Fruit fly (Drosophila melanogaster) whole organism, prepupa: Measurements from ENCODE around the gene Wwox.

Experiments
- Blimp-1 ChIP-seq: fragments of 200-800 bp; sonication (Bioruptor generic); optimal IDR thresholded peaks from 3 replicates; lab custom pipeline; 2017; ENCODE audit warnings: missing biosample characterization, missing genetic modification characterization, mild to moderate bottlenecking, moderate library complexity, missing genetic modification reagents
- CG10631 ChIP-seq: fragments of 200-800 bp; sonication (Bioruptor generic); optimal IDR thresholded peaks from 2 replicates; lab custom pipeline; 2016; ENCODE audit warnings: missing biosample characterization, missing genetic modification characterization
- CG11294 ChIP-seq: fragments of 200-800 bp; sonication (Bioruptor generic); IDR thresholded peaks from 2 replicates; pipeline ENCODE4 v1.3.6; 2022; ENCODE audit warnings: missing biosample characterization, missing genetic modification characterization
- CG11762 ChIP-seq: fragments of 200-800 bp; sonication (Bioruptor generic); optimal IDR thresholded peaks from 3 replicates; lab custom pipeline; 2016; ENCODE audit warnings: missing biosample characterization, missing genetic modification characterization; ENCODE audit not compliant: insufficient read depth
- CG11902 ChIP-seq: fragments of 200-800 bp; sonication (Bioruptor generic); optimal IDR thresholded peaks from 3 replicates; lab custom pipeline; 2016; ENCODE audit warnings: missing biosample characterization, missing genetic modification characterization
- CG15336 ChIP-seq: fragments of 200-800 bp; sonication (Bioruptor generic); IDR thresholded peaks from 2 replicates; pipeline ENCODE4 v1.3.6; 2022; ENCODE audit warnings: missing biosample characterization, missing genetic modification characterization
- CG1621 ChIP-seq: fragments of 200-800 bp; sonication (Bioruptor generic); optimal IDR thresholded peaks from 3 replicates; lab custom pipeline; 2018; ENCODE audit warnings: missing biosample characterization, mild to moderate bottlenecking, missing genetic modification characterization
- CG16779 ChIP-seq: fragments of 200-800 bp; sonication (Bioruptor generic); optimal IDR thresholded peaks from 3 replicates; lab custom pipeline; 2017; ENCODE audit warnings: missing biosample characterization, mild to moderate bottlenecking, missing genetic modification characterization
- CG3032 ChIP-seq: fragments of 200-800 bp; optimal IDR thresholded peaks from 2 replicates; lab custom pipeline; 2019; ENCODE audit warnings: missing biosample characterization, mild to moderate bottlenecking, missing genetic modification characterization, moderate library complexity
- CG31627 ChIP-seq: fragments of 200-800 bp; sonication (Bioruptor generic); optimal IDR thresholded peaks from 3 replicates; lab custom pipeline; 2016; ENCODE audit warnings: missing biosample characterization, missing genetic modification characterization
- CG32006 ChIP-seq: fragments of 200-800 bp; sonication (Bioruptor generic); optimal IDR thresholded peaks from 3 replicates; lab custom pipeline; 2017; ENCODE audit warnings: missing biosample characterization, mild to moderate bottlenecking, missing genetic modification characterization
- CG34406 ChIP-seq: fragments of 200-800 bp; sonication (Bioruptor generic); optimal IDR thresholded peaks from 3 replicates; lab custom pipeline; 2016; ENCODE audit warnings: missing biosample characterization, missing genetic modification characterization
- CG3919 ChIP-seq: fragments of 200-800 bp; sonication (Bioruptor generic); optimal IDR thresholded peaks from 3 replicates; lab custom pipeline; 2016; ENCODE audit warnings: missing biosample characterization, missing genetic modification characterization
- CG4318 ChIP-seq: fragments of 200-800 bp; sonication (Bioruptor generic); optimal IDR thresholded peaks from 3 replicates; lab custom pipeline; 2017; ENCODE audit warnings: missing biosample characterization, mild to moderate bottlenecking, missing genetic modification characterization
- CG6163 ChIP-seq: fragments of 200-800 bp; sonication (Bioruptor generic); IDR thresholded peaks from 3 replicates; pipeline ENCODE4 v1.3.6; 2022; ENCODE audit warnings: missing biosample characterization, missing genetic modification characterization
- CG6854 ChIP-seq: fragments of 200-800 bp; sonication (Bioruptor generic); optimal IDR thresholded peaks from 2 replicates; lab custom pipeline; 2017; ENCODE audit warnings: missing biosample characterization, mild to moderate bottlenecking, missing genetic modification characterization
- CG7368 ChIP-seq: fragments of 200-800 bp; sonication (Bioruptor generic); optimal IDR thresholded peaks from 3 replicates; lab custom pipeline; 2016; ENCODE audit warnings: missing biosample characterization, missing genetic modification characterization
- CG8119 ChIP-seq: fragments of 200-800 bp; sonication (Bioruptor generic); IDR thresholded peaks from 3 replicates; pipeline ENCODE4 v1.3.6; 2022; ENCODE audit warnings: missing biosample characterization, missing genetic modification characterization
- CG8319 ChIP-seq: fragments of 200-800 bp; sonication (Bioruptor generic); optimal IDR thresholded peaks from 3 replicates; lab custom pipeline; 2016; ENCODE audit warnings: missing biosample characterization, missing genetic modification characterization
- CG8632 ChIP-seq: fragments of 200-800 bp; sonication (Bioruptor generic); optimal IDR thresholded peaks from 3 replicates; lab custom pipeline; 2016; ENCODE audit warnings: missing biosample characterization, missing genetic modification characterization
- CG9139 ChIP-seq: fragments of 200-800 bp; sonication (Bioruptor generic); optimal IDR thresholded peaks from 3 replicates; lab custom pipeline; 2017; ENCODE audit warnings: missing biosample characterization, mild to moderate bottlenecking, missing genetic modification characterization
- Eip75B ChIP-seq: fragments of 200-800 bp; sonication (Bioruptor generic); optimal IDR thresholded peaks from 3 replicates; lab custom pipeline; 2016; ENCODE audit warnings: missing biosample characterization, missing genetic modification characterization
- Eip93F ChIP-seq: fragments of 200-800 bp; sonication (Bioruptor generic); optimal IDR thresholded peaks from 2 replicates; lab custom pipeline; 2016; ENCODE audit warnings: missing biosample characterization, mild to moderate bottlenecking, missing genetic modification characterization
- Ets21C ChIP-seq: fragments of 200-800 bp; sonication (Bioruptor generic); optimal IDR thresholded peaks from 3 replicates; lab custom pipeline; 2016; ENCODE audit warnings: missing biosample characterization, missing genetic modification characterization
- Ets96B ChIP-seq: fragments of 200-800 bp; optimal IDR thresholded peaks from 2 replicates; lab custom pipeline; 2019; ENCODE audit warnings: missing biosample characterization, mild to moderate bottlenecking, missing genetic modification characterization, moderate library complexity
- Gug ChIP-seq: fragments of 200-800 bp; sonication (Bioruptor generic); IDR thresholded peaks from 2 replicates; pipeline ENCODE4 v1.3.6; 2022; ENCODE audit warnings: missing biosample characterization, missing genetic modification characterization
- Hr38 ChIP-seq: sonication (Bioruptor generic); optimal IDR thresholded peaks from 2 replicates; lab custom pipeline; 2016; ENCODE audit warnings: missing biosample characterization, missing genetic modification characterization
- Hr39 ChIP-seq: fragments of 200-800 bp; sonication (Bioruptor generic); optimal IDR thresholded peaks from 2 replicates; lab custom pipeline; 2016; ENCODE audit warnings: missing biosample characterization, missing genetic modification characterization
- Hr4 ChIP-seq: fragments of 200-800 bp; sonication (Bioruptor generic); optimal IDR thresholded peaks from 3 replicates; lab custom pipeline; 2016; ENCODE audit warnings: missing biosample characterization, missing genetic modification characterization
- Lpt ChIP-seq: fragments of 200-800 bp; sonication (Bioruptor generic); optimal IDR thresholded peaks from 3 replicates; lab custom pipeline; 2016; ENCODE audit warnings: missing biosample characterization, missing genetic modification characterization
- OdsH ChIP-seq: fragments of 200-800 bp; sonication (Bioruptor generic); optimal IDR thresholded peaks from 3 replicates; lab custom pipeline; 2016; ENCODE audit warnings: missing biosample characterization, missing genetic modification characterization
- Smox ChIP-seq: fragments of 200-800 bp; sonication (Bioruptor generic); optimal IDR thresholded peaks from 3 replicates; lab custom pipeline; 2016; ENCODE audit warnings: missing biosample characterization, missing genetic modification characterization
- Sox102F ChIP-seq: fragments of 200-800 bp; sonication (Bioruptor generic); optimal IDR thresholded peaks from 2 replicates; lab custom pipeline; 2016; ENCODE audit warnings: missing biosample characterization, mild to moderate bottlenecking, missing genetic modification characterization
- Sox14 ChIP-seq: fragments of 200-800 bp; sonication (Bioruptor generic); optimal IDR thresholded peaks from 3 replicates; lab custom pipeline; 2016; ENCODE audit warnings: missing biosample characterization, missing genetic modification characterization
- Sox15 ChIP-seq: fragments of 200-800 bp; sonication (Bioruptor generic); optimal IDR thresholded peaks from 3 replicates; lab custom pipeline; 2016; ENCODE audit warnings: missing biosample characterization, missing genetic modification characterization
- acj6 ChIP-seq: fragments of 200-800 bp; sonication (Bioruptor generic); optimal IDR thresholded peaks from 3 replicates; lab custom pipeline; 2016; ENCODE audit warnings: missing biosample characterization, missing genetic modification characterization
- cyc ChIP-seq: fragments of 200-800 bp; sonication (Bioruptor generic); optimal IDR thresholded peaks from 3 replicates; lab custom pipeline; 2016; ENCODE audit warnings: missing biosample characterization, missing genetic modification characterization
- dac ChIP-seq: fragments of 200-800 bp; sonication (Bioruptor generic); optimal IDR thresholded peaks from 2 replicates; lab custom pipeline; 2017; ENCODE audit warnings: missing biosample characterization, mild to moderate bottlenecking, missing genetic modification characterization
- dsx ChIP-seq: fragments of 200-800 bp; optimal IDR thresholded peaks from 3 replicates; lab custom pipeline; 2019; ENCODE audit warnings: missing biosample characterization, mild to moderate bottlenecking, missing genetic modification characterization, moderate library complexity; ENCODE audit not compliant: poor library complexity, severe bottlenecking
- esn ChIP-seq: fragments of 200-800 bp; sonication (Bioruptor generic); optimal IDR thresholded peaks from 2 replicates; lab custom pipeline; 2016; ENCODE audit warnings: missing biosample characterization, mild to moderate bottlenecking, missing genetic modification characterization, moderate library complexity
- fd59A ChIP-seq: fragments of 200-800 bp; sonication (Bioruptor generic); optimal IDR thresholded peaks from 2 replicates; lab custom pipeline; 2017; ENCODE audit warnings: missing biosample characterization, mild to moderate bottlenecking, missing genetic modification characterization, missing genetic modification reagents
- fd85E ChIP-seq: fragments of 200-800 bp; sonication (Bioruptor generic); optimal IDR thresholded peaks from 3 replicates; lab custom pipeline; 2016; ENCODE audit warnings: missing biosample characterization, missing genetic modification characterization
- fkh ChIP-seq: fragments of 200-800 bp; sonication (Bioruptor generic); optimal IDR thresholded peaks from 3 replicates; lab custom pipeline; 2017; ENCODE audit warnings: missing biosample characterization, mild to moderate bottlenecking, missing genetic modification characterization, moderate library complexity
- lz ChIP-seq: fragments of 200-800 bp; sonication (Bioruptor generic); optimal IDR thresholded peaks from 3 replicates; lab custom pipeline; 2016; ENCODE audit warnings: missing biosample characterization, missing genetic modification characterization
- net ChIP-seq: fragments of 200-800 bp; sonication (Bioruptor generic); optimal IDR thresholded peaks from 3 replicates; lab custom pipeline; 2016; ENCODE audit warnings: missing biosample characterization, missing genetic modification characterization
- pdm3 ChIP-seq: fragments of 200-800 bp; sonication (Bioruptor generic); optimal IDR thresholded peaks from 3 replicates; lab custom pipeline; 2016; ENCODE audit warnings: missing biosample characterization, missing genetic modification characterization
- salr ChIP-seq, 2 experiments: fragments of 200-800 bp; sonication (Bioruptor generic); optimal IDR thresholded peaks; 3 replicates each; lab custom pipeline; 2016 to 2018; ENCODE audit warnings: missing biosample characterization in 2 of 2, missing genetic modification characterization in 2 of 2, mild to moderate bottlenecking in 1 of 2
- spab ChIP-seq: fragments of 200-800 bp; sonication (Bioruptor generic); optimal IDR thresholded peaks from 2 replicates; lab custom pipeline; 2017; ENCODE audit warnings: missing biosample characterization, mild to moderate bottlenecking, missing genetic modification characterization, missing genetic modification reagents
- svp ChIP-seq: fragments of 200-800 bp; sonication (Bioruptor generic); peaks from one replicate; lab custom pipeline; 2016; ENCODE audit warnings: missing biosample characterization, missing genetic modification characterization
- topi ChIP-seq: fragments of 200-800 bp; sonication (Bioruptor generic); optimal IDR thresholded peaks from 3 replicates; lab custom pipeline; 2016; ENCODE audit warnings: missing biosample characterization, missing genetic modification characterization

The Wwox gene

dm6 chr2L:7967645-7968044 lies 36.4 kb downstream of the Wwox start:
- TF ChIP-seq topi (GFP tag; lab: Kevin White, UChicago) (no peak), CG6163 (0 out of 3 replicates have a peak, but pooled peaks have one; percentile 42)
- TF ChIP-seq, all 60 proteins: peak for 1

- TF ChIP-seq net (GFP tag; lab: Kevin White, UChicago), result no peak
- TF ChIP-seq acj6 (GFP tag; lab: Kevin White, UChicago), result no peak
- no peak for TF ChIP-seq CG8319 (GFP tag; lab: Kevin White, UChicago)
- peak; percentile 38; the same call in 1 of the 3 replicates for TF ChIP-seq CG6163
- TF ChIP-seq CG3032 (tag; lab: Kevin White, UChicago), result no peak
- TF ChIP-seq Smox (GFP tag; lab: Kevin White, UChicago), result no peak
- TF ChIP-seq Gug, result no peak
- no peak for TF ChIP-seq Sox15 (GFP tag; lab: Kevin White, UChicago)
- TF ChIP-seq CG10631 (GFP tag; lab: Kevin White, UChicago), result no peak
- TF ChIP-seq fd85E (GFP tag; lab: Kevin White, UChicago), result no peak
- no peak for TF ChIP-seq CG9139 (GFP tag; lab: Kevin White, UChicago)
- no peak for TF ChIP-seq CG8119 (GFP tag; lab: Robert Waterston, UW)
- peak; percentile 21 for TF ChIP-seq CG4318
- TF ChIP-seq Eip75B (GFP tag; lab: Kevin White, UChicago), result no peak
- no peak for TF ChIP-seq CG11902 (GFP tag; lab: Kevin White, UChicago)
- TF ChIP-seq CG11762 (GFP tag; lab: Kevin White, UChicago), result no peak
- TF ChIP-seq Eip93F (GFP tag; lab: Kevin White, UChicago), result no peak
- no peak for TF ChIP-seq cyc
- TF ChIP-seq Lpt (GFP tag; lab: Kevin White, UChicago), result no peak
- no peak for TF ChIP-seq CG34406 (GFP tag; lab: Kevin White, UChicago)
- no peak for TF ChIP-seq esn (GFP tag; lab: Kevin White, UChicago)
- TF ChIP-seq lz, result no peak
- TF ChIP-seq pdm3 (GFP tag; lab: Kevin White, UChicago), result no peak
- no peak for TF ChIP-seq CG6854 (GFP tag; lab: Kevin White, UChicago)
- no peak for TF ChIP-seq fd59A (GFP tag; lab: Kevin White, UChicago)
- peak; percentile 60 for TF ChIP-seq CG32006 (GFP tag; lab: Kevin White, UChicago)
- no peak for TF ChIP-seq CG3919 (GFP tag; lab: Kevin White, UChicago)
- TF ChIP-seq svp (GFP tag; lab: Kevin White, UChicago), result no peak
- no peak for TF ChIP-seq topi (GFP tag; lab: Kevin White, UChicago)
- TF ChIP-seq CG8632 (GFP tag; lab: Kevin White, UChicago), result no peak
- no peak for TF ChIP-seq Hr39 (GFP tag; lab: Kevin White, UChicago)
- no peak for TF ChIP-seq Sox14
- TF ChIP-seq Ets96B (tag; lab: Kevin White, UChicago), result no peak
- TF ChIP-seq Hr4 (GFP tag; lab: Kevin White, UChicago), result peak; percentile 53
- TF ChIP-seq CG16779 (tag; lab: Kevin White, UChicago), result no peak
- no peak for TF ChIP-seq CG7368
- no peak for TF ChIP-seq OdsH (GFP tag; lab: Kevin White, UChicago)
- TF ChIP-seq Blimp-1 (GFP tag; lab: Kevin White, UChicago), result no peak
- TF ChIP-seq Hr38 (GFP tag; lab: Kevin White, UChicago), result no peak
- peak; percentile 92 for TF ChIP-seq dsx
- TF ChIP-seq dac (GFP tag; lab: Kevin White, UChicago), result no peak
- no peak for TF ChIP-seq CG15336 (GFP tag; lab: Robert Waterston, UW)
- TF ChIP-seq CG31627 (GFP tag; lab: Kevin White, UChicago), result no peak
- no peak for TF ChIP-seq salr (GFP tag; optimal IDR thresholded peaks at IDR 0.05; lab: Kevin White, UChicago)
- TF ChIP-seq CG1621 (tag; lab: Kevin White, UChicago), result no peak
- no peak for TF ChIP-seq CG11294 (GFP tag; lab: Robert Waterston, UW)
- no peak for TF ChIP-seq Sox102F
- TF ChIP-seq Ets21C (GFP tag; lab: Kevin White, UChicago), result no peak
- TF ChIP-seq spab (GFP tag; lab: Kevin White, UChicago), result no peak
- no peak for TF ChIP-seq fkh (GFP tag; lab: Kevin White, UChicago)
These were observed 37.1 kb downstream of the Wwox start for dm6 chr2L:7966866-7967549.
